Worm (Caenorhabditis elegans): ENCODE measurements around the gene sra-3.

Gene sra-3

ce11 chrII:9518781-9519180 lies 21.8 kb downstream of the sra-3 start, which contains the start of the genes sfxn-1.1 and AH6.3:
TSS of gene sfxn-1.1 (minus strand) at chrII:9518881.
TSS of gene AH6.3 (plus strand) at chrII:9519055.
- TF ChIP-seq Y5F2A.4 (GFP tag; optimal IDR thresholded peaks at IDR 0.05) (no peak), unc-39 (tag; optimal IDR thresholded peaks at IDR 0.05) (no peak), ceh-20 (GFP tag; IDR thresholded peaks at IDR 0.05) (no peak), aha-1 (tag) (no peak), set-16 (GFP tag; IDR thresholded peaks at IDR 0.05) (no peak), saeg-2 (GFP tag; IDR thresholded peaks at IDR 0.05) (no peak), attf-4 (tag; optimal IDR thresholded peaks at IDR 0.05) (no peak), spr-1 (tag; optimal IDR thresholded peaks at IDR 0.05) (no peak)

- TF ChIP-seq fos-1 (tag; optimal IDR thresholded peaks at IDR 0.05) (no peak), jun-1 (tag; optimal IDR thresholded peaks at IDR 0.05) (no peak), zip-11 (GFP tag; IDR thresholded peaks at IDR 0.05) (no peak), lin-13 (GFP tag; optimal IDR thresholded peaks at IDR 0.05) (no peak), vab-7 (GFP tag; IDR thresholded peaks at IDR 0.05) (no peak), rbr-2 (tag; optimal IDR thresholded peaks at IDR 0.05) (no peak), T26A8.4 (GFP tag; IDR thresholded peaks at IDR 0.05) (no peak), zfp-3 (GFP tag; conservative IDR thresholded peaks at IDR 0.05) (no peak), nhr-48 (tag; optimal IDR thresholded peaks at IDR 0.05) (no peak), snpc-4 (tag; optimal IDR thresholded peaks at IDR 0.05) (no peak), ces-1 (GFP tag; optimal IDR thresholded peaks at IDR 0.05) (no peak), ztf-7 (tag; optimal IDR thresholded peaks at IDR 0.05) (no peak), mxl-3 (GFP tag; optimal IDR thresholded peaks at IDR 0.05) (no peak), dmd-9 (GFP tag; IDR thresholded peaks at IDR 0.05) (no peak), D1046.2 (GFP tag; IDR thresholded peaks at IDR 0.05) (no peak)
Observed at ce11 chrII:9516836-9517235, 23.8 kb downstream of the sra-3 start, which contains the start of gene gcy-1. TSS of gene gcy-1 (minus strand) at chrII:9516936.

ce11 chrII:9507181-9507580 lies 33.4 kb downstream of the sra-3 start, which contains the start of gene gcy-3:
TSS of gene gcy-3 (minus strand) at chrII:9507281.
- TF ChIP-seq dve-1 (tag; optimal IDR thresholded peaks at IDR 0.05; ENCODE audit: insufficient read depth), result no peak
- TF ChIP-seq unc-62 (GFP tag; optimal IDR thresholded peaks at IDR 0.05 in 1 of 2), result peak in 1 of 2 experiments; percentile 35
- TF ChIP-seq unc-62 (tag; optimal IDR thresholded peaks at IDR 0.05), result no peak
- no peak for TF ChIP-seq T26A8.4 (GFP tag; IDR thresholded peaks at IDR 0.05)

- no peak for TF ChIP-seq unc-130 (GFP tag; optimal IDR thresholded peaks at IDR 0.05)
- no peak for TF ChIP-seq attf-4 (tag; optimal IDR thresholded peaks at IDR 0.05)
- TF ChIP-seq dve-1 (tag; optimal IDR thresholded peaks at IDR 0.05; ENCODE audit: insufficient read depth), result peak; percentile 91
- no peak for TF ChIP-seq tag-97 (GFP tag; IDR thresholded peaks at IDR 0.05)
- TF ChIP-seq nhr-76 (tag; optimal IDR thresholded peaks at IDR 0.05), result no peak
- no peak for TF ChIP-seq mdl-1 (tag; optimal IDR thresholded peaks at IDR 0.05)
- no peak for TF ChIP-seq dpl-1 (GFP tag; optimal IDR thresholded peaks at IDR 0.05)
- no peak for TF ChIP-seq lir-3 (tag; optimal IDR thresholded peaks at IDR 0.05)
- no peak for TF ChIP-seq skn-1 (tag; optimal IDR thresholded peaks at IDR 0.05)
- no peak for TF ChIP-seq lim-7 (GFP tag; IDR thresholded peaks at IDR 0.05)
- TF ChIP-seq ctbp-1 (GFP tag; IDR thresholded peaks at IDR 0.05), result no peak
- peak; percentile 63 for TF ChIP-seq nhr-102 (tag; optimal IDR thresholded peaks at IDR 0.05)
- no peak for TF ChIP-seq daf-8 (GFP tag; IDR thresholded peaks at IDR 0.05)
- TF ChIP-seq dmd-8 (GFP tag; IDR thresholded peaks at IDR 0.05), result no peak
- TF ChIP-seq Y48G9A.11 (GFP tag; IDR thresholded peaks at IDR 0.05), result no peak
- TF ChIP-seq nhr-10 (tag; optimal IDR thresholded peaks at IDR 0.05), result peak; percentile 60
- TF ChIP-seq sdz-12 (GFP tag; optimal IDR thresholded peaks at IDR 0.05), result no peak
- peak; percentile 35 for TF ChIP-seq aha-1 (tag)
- no peak for TF ChIP-seq T26A8.4 (GFP tag; IDR thresholded peaks at IDR 0.05)
- peak; percentile 87 for TF ChIP-seq hlh-11 (tag; optimal IDR thresholded peaks at IDR 0.05)
- peak; percentile 68 for TF ChIP-seq nhr-77 (tag; optimal IDR thresholded peaks at IDR 0.05)
- no peak for TF ChIP-seq unc-39 (tag; optimal IDR thresholded peaks at IDR 0.05)
- TF ChIP-seq ZK546.5 (tag; optimal IDR thresholded peaks at IDR 0.05), result no peak
- peak; percentile 81 for TF ChIP-seq tra-1 (GFP tag; IDR thresholded peaks at IDR 0.05)
- TF ChIP-seq nhr-28 (tag; optimal IDR thresholded peaks at IDR 0.05), result peak; percentile 71
- TF ChIP-seq lin-38 (GFP tag; IDR thresholded peaks at IDR 0.05), result no peak
- TF ChIP-seq fos-1 (tag; optimal IDR thresholded peaks at IDR 0.05), result no peak
- peak; percentile 12 for TF ChIP-seq T20F7.1 (GFP tag; optimal IDR thresholded peaks at IDR 0.05)
- peak; percentile 66 for TF ChIP-seq nhr-48 (tag; optimal IDR thresholded peaks at IDR 0.05)
Observed at ce11 chrII:9501955-9502354, 38.7 kb downstream of the sra-3 start.

Data from whole organism, L4 larva.